Fruit fly (Drosophila melanogaster) whole organism: ENCODE measurements around the gene Mi-2.

Experiments
- CG8478 ChIP-seq: fragments of >200 bp; optimal IDR thresholded peaks from 2 replicates; lab custom pipeline; 2018; ENCODE audit warnings: inconsistent platforms
- pan ChIP-seq: fragments of >200 bp; optimal IDR thresholded peaks from 2 replicates; lab custom pipeline; 2017

DNA sequence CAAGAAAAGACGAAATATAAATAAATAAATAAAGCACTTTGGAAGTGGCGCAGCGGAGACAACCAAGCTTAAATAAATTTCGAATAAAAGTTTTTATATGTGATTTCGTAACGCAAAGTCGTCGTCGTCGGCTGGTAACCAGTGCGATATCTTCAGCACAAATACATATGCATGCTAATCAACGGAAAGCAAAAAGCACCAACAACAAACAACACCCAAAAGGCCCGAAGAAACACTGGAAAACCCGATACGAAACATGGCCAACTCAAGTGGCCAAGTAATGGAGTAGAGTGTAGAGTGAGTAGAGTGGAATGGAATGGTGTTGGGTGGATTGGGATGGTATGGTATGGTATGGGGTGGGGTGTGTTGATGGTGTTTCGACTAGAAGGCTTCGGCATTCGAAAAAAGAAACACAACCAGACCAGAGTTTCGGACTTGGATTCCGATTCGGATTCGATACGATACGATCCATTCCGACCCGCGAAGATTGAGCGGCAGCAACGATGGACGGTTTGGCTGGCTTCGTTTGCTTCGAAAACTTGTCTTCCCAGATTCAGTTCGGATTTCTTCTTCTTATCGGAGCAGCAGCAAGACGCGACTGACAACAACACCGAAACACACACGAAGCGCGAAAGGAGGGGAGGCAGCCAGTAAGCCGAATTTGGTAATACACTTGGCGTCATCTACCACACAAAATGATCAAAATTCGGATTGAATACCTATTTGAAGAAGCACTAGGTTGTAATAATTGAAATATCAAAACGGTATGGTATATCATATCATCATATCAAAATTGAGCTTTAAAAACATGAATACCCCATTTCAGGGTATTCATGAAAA, 7.2 kb downstream of the Mi-2 start:
- TF ChIP-seq pan: no peak
- TF ChIP-seq CG8478: no peak
